Worm (Caenorhabditis elegans) whole organism, midembryonic: ENCODE results near the gene W07G4.8.

Experiments
- T22C8.4 ChIP-seq: fragments of 200-800 bp; sonication (Bioruptor generic); IDR thresholded peaks from 2 replicates; pipeline ENCODE4 v1.3.6; 2022; ENCODE audit warnings: missing genetic modification characterization, missing compliant biosample characterization
- cog-1 ChIP-seq: sonication (generic microtip); optimal IDR thresholded peaks from 2 replicates; lab custom pipeline; 2016; ENCODE audit warnings: missing genetic modification characterization, missing compliant biosample characterization
- flt-1 ChIP-seq: fragments of 200-800 bp; sonication (Bioruptor generic); IDR thresholded peaks from 2 replicates; pipeline ENCODE4 v1.3.6; 2022; ENCODE audit warnings: missing genetic modification characterization, missing compliant biosample characterization
- klf-2 ChIP-seq: fragments of 200-800 bp; sonication (Bioruptor generic); conservative IDR thresholded peaks from 2 replicates; pipeline ENCODE4 v1.3.6; 2022; ENCODE audit warnings: missing genetic modification reagents, missing genetic modification characterization, missing compliant biosample characterization
- med-1 ChIP-seq: sonication (generic microtip); optimal IDR thresholded peaks from 2 replicates; lab custom pipeline; 2017; ENCODE audit warnings: missing genetic modification characterization, mild to moderate bottlenecking, missing compliant biosample characterization, antibody characterized with exemption, missing genetic modification reagents; ENCODE audit not compliant: insufficient read depth
- ref-1 ChIP-seq: fragments of 200-800 bp; sonication (Bioruptor generic); conservative IDR thresholded peaks from 2 replicates; pipeline ENCODE4 v1.3.6; 2022; ENCODE audit warnings: missing genetic modification reagents, missing genetic modification characterization, missing compliant biosample characterization
- tab-1 ChIP-seq: fragments of 200-800 bp; sonication (Bioruptor generic); IDR thresholded peaks from 2 replicates; pipeline ENCODE4 v1.3.6; 2022; ENCODE audit warnings: missing genetic modification characterization, missing compliant biosample characterization
- ztf-23 ChIP-seq: fragments of 200-800 bp; sonication (Bioruptor generic); IDR thresholded peaks from 2 replicates; pipeline ENCODE4 v1.3.6; 2022; ENCODE audit warnings: missing genetic modification reagents, missing genetic modification characterization, missing compliant biosample characterization
- ztf-29 ChIP-seq: fragments of 200-800 bp; sonication (Bioruptor generic); IDR thresholded peaks from 2 replicates; pipeline ENCODE4 v1.3.6; 2022; ENCODE audit warnings: missing genetic modification reagents, missing genetic modification characterization, missing compliant biosample characterization

Gene W07G4.8

ce11 chrV:13049149-13049610 lies at the start of gene W07G4.8:
W07G4.8 (minus strand) TSS chrV:13049560.
- TF ChIP-seq med-1 (GFP tag; lab: Kevin White, UChicago) (no peak), ztf-29 (GFP tag; lab: Robert Waterston, UW) (no peak), klf-2 (GFP tag; lab: Robert Waterston, UW) (no peak), ref-1 (GFP tag; lab: Robert Waterston, UW) (no peak), T22C8.4 (GFP tag; lab: Robert Waterston, UW) (no peak), flt-1 (GFP tag; lab: Robert Waterston, UW) (no peak), cog-1 (tag; lab: Kevin White, UChicago) (no peak), ztf-23 (GFP tag; lab: Robert Waterston, UW) (no peak), tab-1 (GFP tag; lab: Robert Waterston, UW) (no peak)

- TF ChIP-seq T22C8.4 (GFP tag; lab: Robert Waterston, UW) (no peak), med-1 (GFP tag; lab: Kevin White, UChicago) (no peak), klf-2 (GFP tag; lab: Robert Waterston, UW) (no peak), ztf-23 (GFP tag; lab: Robert Waterston, UW) (no peak), ref-1 (GFP tag; lab: Robert Waterston, UW) (no peak), flt-1 (GFP tag; lab: Robert Waterston, UW) (no peak), cog-1 (tag; lab: Kevin White, UChicago) (no peak), tab-1 (GFP tag; lab: Robert Waterston, UW) (no peak), ztf-29 (GFP tag; lab: Robert Waterston, UW) (no peak)
These were observed 46.3 kb upstream of the W07G4.8 start, which contains the start of gene C34B4.5 for ce11 chrV:13095654-13096053. C34B4.5 (plus strand) TSS chrV:13095954.

- TF ChIP-seq tab-1 (GFP tag; lab: Robert Waterston, UW) (no peak), ref-1 (GFP tag; lab: Robert Waterston, UW) (no peak), klf-2 (GFP tag; lab: Robert Waterston, UW) (no peak), T22C8.4 (GFP tag; lab: Robert Waterston, UW) (no peak), ztf-23 (GFP tag; lab: Robert Waterston, UW) (no peak), med-1 (GFP tag; lab: Kevin White, UChicago) (no peak), flt-1 (GFP tag; lab: Robert Waterston, UW) (no peak)
These were observed 43.0 kb upstream of the W07G4.8 start, which contains the start of gene lurp-4 for ce11 chrV:13092349-13092748. lurp-4 (plus strand) TSS chrV:13092649.

- no peak for TF ChIP-seq med-1 (GFP tag; lab: Kevin White, UChicago)
- TF ChIP-seq klf-2 (GFP tag; lab: Robert Waterston, UW): no peak
- no peak for TF ChIP-seq ztf-29 (GFP tag; lab: Robert Waterston, UW)
- TF ChIP-seq cog-1 (tag; lab: Kevin White, UChicago): no peak
- TF ChIP-seq tab-1 (GFP tag; lab: Robert Waterston, UW): no peak
- no peak for TF ChIP-seq ztf-23 (GFP tag; lab: Robert Waterston, UW)
- no peak for TF ChIP-seq flt-1 (GFP tag; lab: Robert Waterston, UW)
- no peak for TF ChIP-seq T22C8.4 (GFP tag; lab: Robert Waterston, UW)
- TF ChIP-seq ref-1 (GFP tag; lab: Robert Waterston, UW): no peak
These were observed 40.9 kb upstream of the W07G4.8 start, which contains the start of gene C34B4.4 for ce11 chrV:13090130-13090770. C34B4.4 (plus strand) TSS chrV:13090405.

ce11 chrV:13088485-13088884 lies 39.1 kb upstream of the W07G4.8 start:
- no peak for TF ChIP-seq tab-1 (GFP tag; lab: Robert Waterston, UW)
- TF ChIP-seq flt-1 (GFP tag; lab: Robert Waterston, UW): no peak
- TF ChIP-seq ref-1 (GFP tag; lab: Robert Waterston, UW): no peak
- no peak for TF ChIP-seq med-1 (GFP tag; lab: Kevin White, UChicago)
- 0 out of 2 replicates have a peak, but pooled peaks have one; percentile 18 for TF ChIP-seq ztf-23 (GFP tag; lab: Robert Waterston, UW)

- peak; percentile 30 for TF ChIP-seq cog-1 (tag; lab: Kevin White, UChicago)
- 0 out of 2 replicates have a peak, but pooled peaks have one; percentile 29 for TF ChIP-seq klf-2 (GFP tag; lab: Robert Waterston, UW)
- TF ChIP-seq flt-1 (GFP tag; lab: Robert Waterston, UW): no peak
These were observed 36.7 kb upstream of the W07G4.8 start for ce11 chrV:13085917-13086552.

- TF ChIP-seq flt-1 (GFP tag; lab: Robert Waterston, UW) (no peak), cog-1 (tag; lab: Kevin White, UChicago) (no peak), ztf-29 (GFP tag; lab: Robert Waterston, UW) (no peak), ref-1 (GFP tag; lab: Robert Waterston, UW) (no peak), ztf-23 (GFP tag; lab: Robert Waterston, UW) (no peak), klf-2 (GFP tag; lab: Robert Waterston, UW) (no peak), T22C8.4 (GFP tag; lab: Robert Waterston, UW) (no peak), tab-1 (GFP tag; lab: Robert Waterston, UW) (no peak)
These were observed 35.9 kb upstream of the W07G4.8 start for ce11 chrV:13085227-13085640.

ce11 chrV:13083751-13084672 lies 34.7 kb upstream of the W07G4.8 start:
- TF ChIP-seq med-1 (GFP tag; lab: Kevin White, UChicago) (no peak), cog-1 (tag; lab: Kevin White, UChicago) (no peak), ztf-29 (GFP tag; lab: Robert Waterston, UW) (no peak), ref-1 (GFP tag; lab: Robert Waterston, UW) (no peak), tab-1 (GFP tag; lab: Robert Waterston, UW) (no peak), flt-1 (GFP tag; lab: Robert Waterston, UW) (no peak), T22C8.4 (GFP tag; lab: Robert Waterston, UW) (no peak)
